Worm (Caenorhabditis elegans): ENCODE data around the gene evl-20.

- no peak for TF ChIP-seq ama-1 (optimal IDR thresholded peaks at IDR 0.05)
- TF ChIP-seq skn-1 (tag; optimal IDR thresholded peaks at IDR 0.05) = no peak
- TF ChIP-seq hmg-11 (tag; optimal IDR thresholded peaks at IDR 0.05) = no peak
- peak; percentile 73 for TF ChIP-seq nhr-25 (tag; optimal IDR thresholded peaks at IDR 0.05)
- no peak for TF ChIP-seq tbx-2 (tag; optimal IDR thresholded peaks at IDR 0.05)
- no peak for TF ChIP-seq pha-4 (tag; optimal IDR thresholded peaks at IDR 0.05)
- no peak for TF ChIP-seq ztf-4 (tag; optimal IDR thresholded peaks at IDR 0.05)
- no peak for TF ChIP-seq aly-2 (tag; optimal IDR thresholded peaks at IDR 0.05)
- no peak for TF ChIP-seq elt-3 (tag; optimal IDR thresholded peaks at IDR 0.05)
- TF ChIP-seq nhr-23 (tag; optimal IDR thresholded peaks at IDR 0.05) = no peak
Observed at ce11 chrII:8417059-8417668, 26.9 kb upstream of the evl-20 start, which contains the start of gene fdgt-2.

All from whole organism, L3 larva.